Worm (Caenorhabditis elegans) whole organism, young adult: ENCODE data around the gene hum-5.

Source experiments
- B0261.1 ChIP-seq: sonication (generic microtip); optimal IDR thresholded peaks from 2 replicates; lab custom pipeline; 2016; ENCODE audit warnings: mild to moderate bottlenecking, missing genetic modification characterization, moderate library complexity, missing compliant biosample characterization
- F10E7.11 ChIP-seq: sonication (generic microtip); optimal IDR thresholded peaks from 2 replicates; lab custom pipeline; 2017; ENCODE audit warnings: mild to moderate bottlenecking, missing genetic modification characterization, moderate library complexity, missing compliant biosample characterization
- akir-1 ChIP-seq: fragments of 200-800 bp; sonication (Bioruptor generic); optimal IDR thresholded peaks from 2 replicates; lab custom pipeline; 2018; ENCODE audit warnings: mild to moderate bottlenecking, missing genetic modification characterization, moderate library complexity, missing compliant biosample characterization
- ama-1 ChIP-seq, 3 experiments: fragments of 150-350 bp in 1 of 3; sonication (generic microtip) in 2 of 3; optimal IDR thresholded peaks; 2 replicates each; lab custom pipeline; 2014 to 2018; ENCODE audit warnings: missing biosample characterization in 2 of 3, missing genetic modification characterization in 2 of 3, missing genetic modification reagents in 2 of 3
- atf-7 ChIP-seq: sonication (generic microtip); optimal IDR thresholded peaks from 2 replicates; lab custom pipeline; 2017; ENCODE audit warnings: mild to moderate bottlenecking, missing genetic modification characterization, missing compliant biosample characterization
- bed-2 ChIP-seq: fragments of 200-800 bp; sonication (Bioruptor generic); IDR thresholded peaks from 2 replicates; pipeline ENCODE4 v1.3.6; 2022; ENCODE audit warnings: missing genetic modification reagents, missing genetic modification characterization, missing compliant biosample characterization
- ceh-27 ChIP-seq: fragments of 200-800 bp; sonication (Bioruptor generic); optimal IDR thresholded peaks from 2 replicates; lab custom pipeline; 2018; ENCODE audit warnings: mild to moderate bottlenecking, missing genetic modification characterization, moderate library complexity, missing compliant biosample characterization
- efl-1 ChIP-seq: fragments of 150-350 bp; optimal IDR thresholded peaks from 2 replicates; lab custom pipeline; 2014; ENCODE audit warnings: missing biosample characterization, missing genetic modification reagents, missing genetic modification characterization
- lsl-1 ChIP-seq: fragments of 200-800 bp; sonication (Bioruptor generic); optimal IDR thresholded peaks from 2 replicates; lab custom pipeline; 2018; ENCODE audit warnings: mild to moderate bottlenecking, missing genetic modification characterization, moderate library complexity, missing compliant biosample characterization
- nfyb-1 ChIP-seq: fragments of 200-800 bp; sonication (Bioruptor generic); IDR thresholded peaks from 2 replicates; pipeline ENCODE4 v1.3.6; 2022; ENCODE audit warnings: missing genetic modification reagents, missing genetic modification characterization, missing compliant biosample characterization
- ztf-26 ChIP-seq: sonication (generic microtip); optimal IDR thresholded peaks from 2 replicates; lab custom pipeline; 2017; ENCODE audit warnings: missing genetic modification characterization, missing compliant biosample characterization
- ztf-6 ChIP-seq: fragments of 200-800 bp; sonication (Bioruptor generic); IDR thresholded peaks from 2 replicates; pipeline ENCODE4 v1.3.6; 2022; ENCODE audit warnings: missing genetic modification reagents, missing genetic modification characterization, missing compliant biosample characterization

DNA sequence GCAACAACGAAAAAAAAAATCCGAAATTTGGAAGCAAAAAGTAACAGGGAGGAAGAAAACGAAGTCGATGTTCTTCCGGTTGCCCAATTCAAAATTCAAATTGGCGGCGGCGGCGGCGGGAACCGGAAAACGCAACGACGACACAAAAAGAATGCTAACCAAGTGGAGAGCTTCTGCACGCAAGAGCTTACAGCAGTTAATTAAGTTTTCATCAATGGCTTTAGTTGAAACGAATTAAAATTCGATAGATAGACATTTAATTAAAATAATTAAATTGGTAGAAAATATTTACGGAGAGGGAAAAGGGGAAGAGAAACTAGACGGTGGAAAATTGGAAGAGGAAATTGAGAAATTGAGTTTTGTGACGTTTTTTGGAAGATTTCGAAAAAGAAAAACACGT is 33.6 kb upstream of the hum-5 start:
- TF ChIP-seq ztf-26 (tag; lab: Kevin White, UChicago) (no peak), efl-1 (no peak), atf-7 (tag; lab: Kevin White, UChicago) (no peak), lsl-1 (GFP tag; lab: Kevin White, UChicago) (no peak), nfyb-1 (GFP tag; lab: Robert Waterston, UW) (no peak), ama-1 (optimal IDR thresholded peaks at IDR 0.05; lab: Kevin White, UChicago) (no peak), ama-1 (GFP tag; optimal IDR thresholded peaks at IDR 0.05; lab: Kevin White, UChicago) (no peak), ceh-27 (GFP tag; lab: Kevin White, UChicago) (no peak), bed-2 (GFP tag; lab: Robert Waterston, UW) (no peak), ztf-6 (GFP tag; lab: Robert Waterston, UW) (no peak), F10E7.11 (tag; lab: Kevin White, UChicago) (no peak), B0261.1 (tag; lab: Kevin White, UChicago) (no peak), akir-1 (GFP tag; lab: Kevin White, UChicago) (no peak)
